Worm (Caenorhabditis elegans): ENCODE results near the gene osm-6.

Gene osm-6

DNA sequence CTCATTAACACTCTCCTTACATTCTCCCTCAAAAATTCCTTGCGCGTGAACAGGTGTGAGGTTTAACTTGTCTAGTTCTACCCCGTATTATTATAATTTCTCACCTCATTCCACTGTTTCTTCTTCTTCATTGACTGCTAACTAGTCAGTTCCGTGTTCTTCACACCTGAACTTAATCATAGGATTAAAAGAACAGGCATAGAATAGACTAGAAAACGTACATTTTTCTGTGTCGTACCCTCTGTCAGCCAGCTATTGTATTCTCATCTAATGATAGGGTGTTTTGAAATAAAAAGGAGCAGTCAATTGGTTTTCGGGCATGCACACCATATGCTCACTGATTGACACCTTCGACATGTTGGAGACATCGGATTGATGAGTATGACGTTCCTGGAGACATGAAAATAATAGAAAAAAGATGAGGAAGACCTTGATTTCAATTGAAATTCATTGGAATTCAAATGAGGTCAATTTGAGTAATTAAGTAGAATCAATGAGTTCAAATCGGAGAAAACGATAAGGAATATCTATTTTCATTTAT, 20.2 kb upstream of the osm-6 start:
- TF ChIP-seq dao-5 (tag; optimal IDR thresholded peaks at IDR 0.05) (no peak), W03F9.2 (tag; optimal IDR thresholded peaks at IDR 0.05) (no peak), him-1 (tag; optimal IDR thresholded peaks at IDR 0.05) (no peak)

DNA sequence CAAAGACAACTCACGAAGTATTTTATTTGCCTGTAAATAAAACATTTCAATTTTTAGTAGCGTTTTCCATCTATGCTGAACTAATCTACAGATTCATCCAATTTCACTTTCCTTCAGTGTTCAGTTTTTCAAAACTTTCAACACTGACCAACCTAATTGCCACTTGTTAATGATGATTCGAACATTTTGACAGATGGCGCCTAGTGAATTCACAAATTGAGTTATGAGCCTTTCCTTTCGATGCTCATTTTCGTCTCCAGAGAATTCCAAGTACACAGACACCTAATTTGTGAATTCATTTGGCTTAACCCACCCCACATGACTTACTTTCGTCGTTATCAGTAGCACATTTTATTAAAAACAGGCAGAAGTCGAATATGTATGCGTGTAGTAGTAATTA, 19.6 kb upstream of the osm-6 start:
- TF ChIP-seq dao-5 (tag; optimal IDR thresholded peaks at IDR 0.05) (no peak), W03F9.2 (tag; optimal IDR thresholded peaks at IDR 0.05) (no peak), him-1 (tag; optimal IDR thresholded peaks at IDR 0.05) (no peak)

DNA sequence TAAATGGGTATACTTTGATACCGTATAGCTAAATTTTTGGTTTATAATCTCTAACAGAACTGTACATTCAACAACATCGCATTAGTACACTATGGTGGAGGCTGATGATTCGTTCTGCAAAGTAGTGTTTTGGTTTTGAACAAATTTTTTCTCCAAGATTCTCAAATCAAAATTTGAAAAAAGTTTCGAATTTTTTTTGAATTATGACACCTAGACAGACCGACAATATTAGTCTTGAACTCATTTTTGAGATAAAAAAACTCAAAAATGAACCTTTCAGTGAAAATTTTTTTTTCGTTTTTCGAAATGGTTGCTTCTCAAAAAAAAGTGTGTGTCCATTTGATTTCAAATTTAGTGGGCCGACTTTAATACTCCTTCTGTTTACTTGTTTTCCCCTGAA, 18.2 kb upstream of the osm-6 start:
- TF ChIP-seq dao-5 (tag; optimal IDR thresholded peaks at IDR 0.05) (no peak), W03F9.2 (tag; optimal IDR thresholded peaks at IDR 0.05) (no peak), him-1 (tag; optimal IDR thresholded peaks at IDR 0.05) (no peak)

DNA sequence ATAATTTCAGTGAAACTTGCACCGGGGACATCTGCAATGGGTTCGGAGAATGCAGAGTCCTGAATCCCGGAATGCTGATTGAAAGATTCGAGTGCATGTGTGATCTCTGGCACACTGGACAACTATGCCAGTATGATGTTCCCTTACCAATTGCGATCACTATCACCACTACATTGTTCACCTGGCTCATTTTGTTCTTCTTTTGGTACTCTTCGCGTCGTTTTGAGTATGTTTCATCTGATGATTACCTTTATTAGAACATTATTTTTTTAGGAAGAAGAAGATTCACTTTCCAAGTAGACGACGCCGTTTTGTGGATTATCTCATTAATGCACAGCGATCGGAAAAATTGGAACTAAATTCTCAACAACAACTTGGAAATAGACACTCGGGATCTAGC, 16.5 kb upstream of the osm-6 start:
- no peak for TF ChIP-seq him-1 (tag; optimal IDR thresholded peaks at IDR 0.05)
- no peak for TF ChIP-seq W03F9.2 (tag; optimal IDR thresholded peaks at IDR 0.05)
- no peak for TF ChIP-seq dao-5 (tag; optimal IDR thresholded peaks at IDR 0.05)

DNA sequence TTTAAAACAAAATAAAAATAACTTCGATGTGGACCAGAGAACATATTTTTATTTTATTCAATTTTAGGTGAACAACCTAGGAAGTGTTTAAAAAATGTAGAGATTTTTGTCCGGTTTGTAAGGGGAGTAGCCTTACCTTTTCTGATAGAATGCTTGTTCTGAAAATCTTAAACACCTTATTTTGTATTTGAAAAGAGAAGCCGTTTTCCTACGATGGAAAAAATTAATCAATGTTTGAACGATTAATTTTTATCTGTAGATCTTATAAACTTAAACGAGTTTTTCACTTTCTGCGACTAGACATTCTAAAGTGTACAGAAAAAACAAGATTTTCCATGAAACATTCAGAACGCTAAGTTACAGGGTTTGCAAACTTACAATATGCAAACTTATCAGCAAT, 15.1 kb upstream of the osm-6 start, which contains the start of gene F58H1.6:
Gene F58H1.6, plus strand, starts transcription at position 301 of the 400 bp plus-strand sequence.
- TF ChIP-seq him-1 (tag; optimal IDR thresholded peaks at IDR 0.05), result no peak
- no peak for TF ChIP-seq W03F9.2 (tag; optimal IDR thresholded peaks at IDR 0.05)
- no peak for TF ChIP-seq dao-5 (tag; optimal IDR thresholded peaks at IDR 0.05)

DNA sequence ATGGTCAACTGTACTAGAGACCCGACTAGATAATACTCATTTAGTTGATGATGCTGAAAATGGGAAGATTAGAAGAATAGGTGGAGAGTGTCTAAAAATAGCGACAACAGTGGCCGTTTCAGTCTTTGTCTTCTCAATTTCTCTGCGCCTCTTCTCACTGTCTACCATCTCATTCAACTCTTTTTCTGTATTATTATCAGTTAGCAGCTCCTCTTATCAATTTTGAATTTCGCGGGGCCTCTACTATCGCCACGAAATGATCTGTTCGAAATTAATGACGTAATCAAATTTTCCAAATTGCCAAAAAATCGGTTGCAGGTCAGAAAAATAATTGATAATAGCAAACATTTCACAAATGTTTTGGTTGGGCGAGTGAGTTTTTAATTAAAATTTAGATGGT, 14.4 kb upstream of the osm-6 start:
- TF ChIP-seq him-1 (tag; optimal IDR thresholded peaks at IDR 0.05), result no peak
- no peak for TF ChIP-seq dao-5 (tag; optimal IDR thresholded peaks at IDR 0.05)
- no peak for TF ChIP-seq W03F9.2 (tag; optimal IDR thresholded peaks at IDR 0.05)

DNA sequence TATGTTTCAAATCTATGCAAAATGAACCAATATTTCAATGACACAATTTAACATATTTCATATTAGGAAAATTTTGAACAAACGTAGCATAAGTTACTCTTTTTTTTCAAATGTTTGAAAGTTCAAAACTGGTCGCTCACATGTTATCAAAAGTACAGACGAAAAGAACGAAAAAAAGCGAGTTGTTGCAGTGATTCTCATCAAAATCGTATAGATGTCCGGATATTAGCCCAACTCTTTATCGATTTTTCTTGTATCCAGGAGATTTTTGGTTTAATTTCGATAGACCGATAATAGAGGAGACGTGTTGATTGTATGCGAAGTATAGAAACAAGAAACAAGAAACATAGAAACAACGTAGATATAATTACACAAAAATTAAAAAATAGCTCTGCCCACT, 13.1 kb upstream of the osm-6 start:
- TF ChIP-seq dao-5 (tag; optimal IDR thresholded peaks at IDR 0.05) (no peak), him-1 (tag; optimal IDR thresholded peaks at IDR 0.05) (no peak), W03F9.2 (tag; optimal IDR thresholded peaks at IDR 0.05) (no peak)

DNA sequence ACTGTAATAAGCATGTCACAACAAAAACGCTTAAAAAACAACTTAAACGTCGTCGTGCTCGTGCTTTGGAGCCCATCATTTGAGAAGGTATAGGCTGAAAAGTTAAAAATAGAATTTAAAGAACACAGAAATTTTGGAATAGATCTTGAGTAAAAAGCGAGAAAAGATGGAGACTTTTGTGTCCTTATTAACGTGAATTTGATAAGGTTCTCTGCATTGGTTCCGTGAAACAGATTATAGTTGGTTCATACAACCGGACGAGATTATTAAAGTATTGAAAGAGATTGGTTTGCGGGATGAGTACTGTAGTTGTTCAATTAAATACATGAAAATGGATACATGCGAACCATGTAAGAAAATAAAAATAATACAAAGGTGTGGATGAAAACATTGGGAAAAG, 10.5 kb upstream of the osm-6 start, which contains the start of gene gpla-1:
Gene gpla-1, minus strand, starts transcription at position 101 of the 400 bp plus-strand sequence.
- no peak for TF ChIP-seq W03F9.2 (tag; optimal IDR thresholded peaks at IDR 0.05)
- TF ChIP-seq him-1 (tag; optimal IDR thresholded peaks at IDR 0.05), result no peak
- no peak for TF ChIP-seq dao-5 (tag; optimal IDR thresholded peaks at IDR 0.05)

DNA sequence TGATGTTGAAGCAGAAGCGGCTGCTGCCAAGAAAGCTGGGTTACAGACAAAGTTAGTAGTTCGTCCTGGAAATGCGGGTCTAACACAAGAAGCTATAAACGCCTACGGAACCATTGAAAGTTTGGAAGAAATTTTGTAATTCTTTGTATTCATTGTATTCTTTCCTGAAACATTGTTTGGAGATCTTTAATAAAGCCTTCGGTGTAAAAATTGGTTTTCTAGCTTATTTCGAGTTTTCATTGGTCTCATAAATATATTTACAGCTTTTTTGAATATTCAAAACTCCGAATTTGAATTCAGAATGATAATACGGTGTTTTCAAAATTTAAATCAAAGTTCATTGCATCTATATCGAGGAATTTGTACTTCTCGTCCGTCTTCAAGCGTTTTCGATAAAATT, 7.6 kb upstream of the osm-6 start, which contains the start of gene F58H1.8:
Gene F58H1.8, plus strand, starts transcription at position 301 of the 400 bp plus-strand sequence.
- TF ChIP-seq him-1 (tag; optimal IDR thresholded peaks at IDR 0.05) (no peak), dao-5 (tag; optimal IDR thresholded peaks at IDR 0.05) (no peak), W03F9.2 (tag; optimal IDR thresholded peaks at IDR 0.05) (no peak)

DNA sequence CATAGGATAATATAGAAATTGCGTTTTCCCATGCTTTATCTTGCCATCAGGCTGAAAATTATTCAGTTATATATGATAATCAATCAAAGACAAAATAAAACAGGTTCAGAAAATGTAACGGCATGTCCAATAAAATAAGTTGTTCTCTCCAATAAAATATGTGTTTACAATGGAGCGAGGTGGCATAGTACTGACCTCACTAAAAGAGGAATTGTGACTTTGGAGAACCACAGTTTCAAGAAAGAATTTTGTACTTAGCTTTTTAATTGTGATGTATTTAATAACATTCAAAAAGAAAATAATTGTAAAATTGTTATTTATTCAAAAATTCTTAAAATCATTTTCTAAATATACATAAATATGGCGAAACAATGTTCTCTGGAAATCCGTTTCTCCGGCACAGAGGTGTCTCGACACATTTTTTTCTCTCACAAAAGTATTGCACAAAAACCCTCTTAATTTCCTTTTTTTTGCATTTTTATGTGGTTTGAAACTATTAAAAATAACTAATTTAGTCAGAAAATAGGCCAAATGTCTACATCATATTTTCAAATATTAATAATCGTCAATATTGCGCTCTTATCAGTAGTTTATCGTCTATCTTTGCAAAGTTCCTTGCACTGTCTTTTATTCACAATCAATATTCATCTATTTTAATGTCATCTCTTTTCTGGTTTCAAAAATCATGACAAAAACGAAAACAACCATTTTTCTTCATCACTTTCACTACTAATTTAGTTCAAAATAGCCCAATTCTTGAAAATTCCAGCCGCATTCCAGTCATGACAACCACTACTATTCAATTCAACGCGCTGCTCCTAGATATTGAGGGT, 6.2 kb upstream of the osm-6 start, which contains the start of the genes aman-2 and F58H1.3:
Gene aman-2, minus strand, starts transcription at position 51 of the 833 bp plus-strand sequence.
Gene F58H1.3, plus strand, starts transcription at position 783 of the 833 bp plus-strand sequence.
- TF ChIP-seq him-1 (tag; optimal IDR thresholded peaks at IDR 0.05) (no peak), W03F9.2 (tag; optimal IDR thresholded peaks at IDR 0.05) (no peak), dao-5 (tag; optimal IDR thresholded peaks at IDR 0.05) (no peak)

DNA sequence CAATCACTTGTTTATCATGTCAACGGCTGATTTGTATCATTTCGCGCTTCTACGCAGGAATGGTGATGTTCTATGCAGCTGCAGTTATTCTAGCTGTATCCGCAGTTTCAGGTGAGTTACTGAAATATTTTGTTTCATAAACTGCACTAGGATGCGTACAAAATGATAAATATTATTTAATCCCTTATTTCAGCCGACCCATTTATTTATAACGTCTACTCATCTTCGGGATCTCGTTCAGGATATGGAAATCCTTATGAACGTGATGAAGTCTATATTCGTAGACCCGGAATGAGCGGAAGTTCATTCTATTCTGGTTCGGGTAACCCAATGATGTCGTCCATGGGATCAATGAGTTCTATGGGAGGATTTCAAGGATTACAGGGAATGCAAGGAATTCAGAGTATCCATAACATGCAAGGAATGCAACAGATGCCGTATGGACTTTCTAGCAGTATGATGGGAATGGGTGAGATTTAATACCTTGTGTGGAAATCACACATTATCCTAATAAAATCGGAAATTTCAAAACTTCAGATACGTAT, 1.9 kb upstream of the osm-6 start, which contains the start of gene F58H1.2:
Gene F58H1.2, plus strand, starts transcription at position 51 of the 545 bp plus-strand sequence.
- no peak for TF ChIP-seq W03F9.2 (tag; optimal IDR thresholded peaks at IDR 0.05)
- no peak for TF ChIP-seq him-1 (tag; optimal IDR thresholded peaks at IDR 0.05)
- no peak for TF ChIP-seq dao-5 (tag; optimal IDR thresholded peaks at IDR 0.05)

DNA sequence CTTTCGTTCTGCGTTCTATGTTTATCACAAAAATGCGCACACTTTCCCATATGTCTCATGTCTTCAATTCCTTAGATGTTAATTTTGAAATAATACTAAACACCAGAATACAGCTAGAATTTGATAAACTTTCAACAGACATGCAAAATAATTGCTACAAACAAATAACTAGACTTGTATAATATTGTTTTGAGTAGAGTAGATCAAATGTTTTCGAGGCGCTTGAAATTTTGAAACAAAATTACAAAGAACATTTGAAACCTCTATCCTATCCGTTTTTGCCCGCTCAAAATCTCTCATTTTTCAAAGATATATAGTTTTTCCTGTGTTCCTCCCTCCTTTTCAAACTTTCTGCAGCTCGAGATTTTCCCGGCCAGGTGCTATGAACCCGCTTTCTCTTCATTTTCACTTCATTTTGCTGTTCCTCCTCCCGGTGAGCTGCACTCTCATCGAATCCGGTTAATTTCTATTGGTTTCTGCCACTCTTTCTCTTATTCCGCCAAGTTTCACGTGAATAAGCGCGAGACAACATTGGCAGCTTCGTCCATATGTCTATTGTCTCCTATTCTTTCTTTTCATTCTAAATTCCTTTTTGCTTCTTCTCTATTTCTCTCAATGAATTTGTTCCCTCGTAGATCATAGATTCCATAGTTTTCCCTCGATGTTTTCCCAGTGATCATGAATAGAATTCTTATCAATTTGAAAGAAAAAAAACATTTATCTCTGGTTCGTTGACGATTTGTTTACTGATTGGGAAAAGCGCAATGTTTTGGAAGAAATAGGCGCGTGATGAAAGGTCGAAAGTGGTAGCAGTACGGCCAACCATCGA, 5.3 kb downstream of the osm-6 start:
- TF ChIP-seq dao-5 (tag; optimal IDR thresholded peaks at IDR 0.05) (no peak), W03F9.2 (tag; optimal IDR thresholded peaks at IDR 0.05) (no peak), him-1 (tag; optimal IDR thresholded peaks at IDR 0.05) (no peak)

DNA sequence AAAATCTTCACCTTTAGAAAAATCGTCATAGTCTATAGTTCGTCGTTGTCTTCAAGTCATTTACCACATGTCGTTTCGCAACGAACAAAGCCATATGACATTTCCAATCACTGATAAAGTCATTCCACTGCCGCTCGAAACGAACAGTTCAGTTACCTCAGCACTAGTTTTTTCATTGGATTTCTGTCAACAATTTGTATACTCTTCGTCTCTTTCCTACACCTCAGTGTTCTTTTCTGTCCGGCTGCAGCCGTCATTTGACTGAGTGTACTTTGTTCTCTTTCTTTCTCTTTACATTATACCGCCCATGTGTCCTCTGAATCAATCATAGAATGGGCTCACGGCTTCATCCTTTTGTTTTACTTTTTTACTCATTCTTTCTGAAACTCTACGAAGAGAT, 6.0 kb downstream of the osm-6 start:
- no peak for TF ChIP-seq him-1 (tag; optimal IDR thresholded peaks at IDR 0.05)
- peak; percentile 41 for TF ChIP-seq W03F9.2 (tag; optimal IDR thresholded peaks at IDR 0.05)

Data from whole organism, L4/young adult.